Worm (Caenorhabditis elegans): ENCODE measurements around the gene nipi-3.

nipi-3 gene

DNA sequence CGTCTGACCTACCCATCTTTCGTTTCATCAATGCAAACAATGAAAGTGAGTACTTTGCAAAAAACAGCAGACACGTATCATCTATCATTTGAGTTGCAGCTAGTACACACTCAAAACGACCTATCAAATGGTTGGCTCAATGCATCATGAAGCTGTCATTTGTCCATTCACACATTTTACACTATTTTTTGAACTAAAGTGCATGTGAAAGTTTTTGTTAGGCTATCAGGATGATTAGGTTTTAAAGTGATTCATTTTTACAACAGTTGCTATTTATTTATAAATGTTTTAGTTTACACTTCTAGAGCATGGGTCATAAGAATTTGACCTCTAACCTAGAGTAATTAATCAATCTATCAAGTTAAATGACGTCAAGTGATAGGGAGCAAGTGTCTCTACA is 7.8 kb upstream of the nipi-3 start:
- TF ChIP-seq unc-62 (GFP tag; optimal IDR thresholded peaks at IDR 0.05 in 1 of 2) (peak in 1 of 2 experiments; percentile 70), unc-62 (tag; optimal IDR thresholded peaks at IDR 0.05) (no peak), Y75B8A.6 (GFP tag; IDR thresholded peaks at IDR 0.05) (no peak), F37D6.2 (tag; optimal IDR thresholded peaks at IDR 0.05) (no peak), daf-16 (GFP tag; optimal IDR thresholded peaks at IDR 0.05) (peak in 1 of 2 experiments; percentile 78), daf-16 (tag; optimal IDR thresholded peaks at IDR 0.05) (no peak), mdt-29 (GFP tag; IDR thresholded peaks at IDR 0.05) (no peak), dmd-6 (GFP tag; IDR thresholded peaks at IDR 0.05) (0 out of 2 replicates have a peak, but pooled peaks have one; percentile 19), set-16 (GFP tag; IDR thresholded peaks at IDR 0.05) (no peak)

DNA sequence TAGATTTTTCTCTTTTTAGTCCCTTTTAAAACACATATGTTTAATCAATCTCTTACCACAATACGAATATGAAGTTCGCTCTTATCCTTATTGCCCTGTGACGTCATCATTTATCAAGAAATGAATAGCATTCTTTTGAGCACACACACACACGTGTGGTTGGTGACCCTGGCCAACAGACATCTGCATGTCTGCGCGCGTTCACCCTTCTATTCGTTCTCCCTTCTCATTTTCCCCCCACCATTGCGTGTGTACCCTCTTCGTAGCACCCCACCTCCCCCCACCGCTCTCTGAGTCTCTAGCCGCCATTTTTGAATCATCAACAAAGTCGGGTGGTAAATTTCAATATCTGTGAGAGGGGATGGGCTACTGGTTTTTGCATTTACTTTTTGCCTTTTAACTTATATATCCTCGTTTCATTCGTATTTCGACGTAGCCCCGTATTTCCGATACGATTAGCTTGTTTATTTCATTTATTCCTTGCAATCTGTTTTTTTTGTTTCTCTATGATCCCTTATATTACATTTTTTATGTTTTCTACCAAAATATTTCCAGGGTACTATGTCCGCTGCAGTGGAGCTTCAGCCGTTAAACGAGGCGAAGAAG is 7.2 kb upstream of the nipi-3 start, which contains the start of gene ent-2:
Gene ent-2 (plus strand): TSS at position 556 of the 606 bp plus-strand sequence.
- TF ChIP-seq aha-1 (tag) (peak; percentile 13), attf-4 (tag; optimal IDR thresholded peaks at IDR 0.05) (no peak), mdl-1 (tag; optimal IDR thresholded peaks at IDR 0.05) (peak in 1 of 2 experiments; percentile 84), rbr-2 (tag; optimal IDR thresholded peaks at IDR 0.05) (peak; percentile 16), dmd-6 (GFP tag; IDR thresholded peaks at IDR 0.05) (peak; percentile 19; the same call in 1 of the 2 replicates), hmg-1.1 (GFP tag; IDR thresholded peaks at IDR 0.05) (peak; percentile 70), set-16 (GFP tag; IDR thresholded peaks at IDR 0.05) (0 out of 2 replicates have a peak, but pooled peaks have one; percentile 13), lin-1 (GFP tag; IDR thresholded peaks at IDR 0.05) (no peak), ztf-11 (tag; optimal IDR thresholded peaks at IDR 0.05) (no peak), nhr-6 (tag; optimal IDR thresholded peaks at IDR 0.05) (peak; percentile 64), hlh-11 (tag; optimal IDR thresholded peaks at IDR 0.05) (no peak), zag-1 (tag; optimal IDR thresholded peaks at IDR 0.05) (no peak), R02D3.7 (tag; optimal IDR thresholded peaks at IDR 0.05) (no peak), spr-1 (tag; optimal IDR thresholded peaks at IDR 0.05) (no peak), nhr-28 (tag; optimal IDR thresholded peaks at IDR 0.05) (no peak), Y48G9A.11 (GFP tag; IDR thresholded peaks at IDR 0.05) (no peak), tra-1 (GFP tag; IDR thresholded peaks at IDR 0.05) (no peak), nhr-25 (tag; optimal IDR thresholded peaks at IDR 0.05; ENCODE audit: borderline replicate concordance, insufficient read depth) (no peak), zfp-3 (GFP tag; conservative IDR thresholded peaks at IDR 0.05) (no peak), fkh-10 (GFP tag; optimal IDR thresholded peaks at IDR 0.05) (peak; percentile 71), nhr-11 (tag; optimal IDR thresholded peaks at IDR 0.05) (peak; percentile 17), lin-13 (GFP tag; optimal IDR thresholded peaks at IDR 0.05) (no peak), zfp-2 (tag; optimal IDR thresholded peaks at IDR 0.05) (no peak), ZK337.2 (GFP tag; IDR thresholded peaks at IDR 0.05) (no peak), nhr-48 (tag; optimal IDR thresholded peaks at IDR 0.05) (no peak), mxl-3 (GFP tag; optimal IDR thresholded peaks at IDR 0.05) (peak; percentile 50), hlh-30 (tag; optimal IDR thresholded peaks at IDR 0.05; ENCODE audit: insufficient read depth) (peak; percentile 52), hif-1 (tag; optimal IDR thresholded peaks at IDR 0.05) (peak in 1 of 2 experiments; percentile 1), lsy-2 (tag; optimal IDR thresholded peaks at IDR 0.05) (peak in 1 of 2 experiments; percentile 40), lir-3 (tag; optimal IDR thresholded peaks at IDR 0.05) (no peak), Y105C5A.15 (GFP tag; IDR thresholded peaks at IDR 0.05) (no peak), mep-1 (tag; optimal IDR thresholded peaks at IDR 0.05) (peak; percentile 68), zip-11 (GFP tag; IDR thresholded peaks at IDR 0.05) (no peak), ctbp-1 (GFP tag; IDR thresholded peaks at IDR 0.05) (no peak), ama-1 (optimal IDR thresholded peaks at IDR 0.05) (no peak), zip-2 (tag; optimal IDR thresholded peaks at IDR 0.05) (no peak), madf-9 (GFP tag; conservative IDR thresholded peaks at IDR 0.05) (no peak), ceh-28 (tag; optimal IDR thresholded peaks at IDR 0.05) (no peak), ces-1 (GFP tag; optimal IDR thresholded peaks at IDR 0.05) (no peak)

Measured in whole organism, L4 larva.